Fruit fly (Drosophila melanogaster): ENCODE measurements around the gene CG12375.

CG12375 gene

DNA sequence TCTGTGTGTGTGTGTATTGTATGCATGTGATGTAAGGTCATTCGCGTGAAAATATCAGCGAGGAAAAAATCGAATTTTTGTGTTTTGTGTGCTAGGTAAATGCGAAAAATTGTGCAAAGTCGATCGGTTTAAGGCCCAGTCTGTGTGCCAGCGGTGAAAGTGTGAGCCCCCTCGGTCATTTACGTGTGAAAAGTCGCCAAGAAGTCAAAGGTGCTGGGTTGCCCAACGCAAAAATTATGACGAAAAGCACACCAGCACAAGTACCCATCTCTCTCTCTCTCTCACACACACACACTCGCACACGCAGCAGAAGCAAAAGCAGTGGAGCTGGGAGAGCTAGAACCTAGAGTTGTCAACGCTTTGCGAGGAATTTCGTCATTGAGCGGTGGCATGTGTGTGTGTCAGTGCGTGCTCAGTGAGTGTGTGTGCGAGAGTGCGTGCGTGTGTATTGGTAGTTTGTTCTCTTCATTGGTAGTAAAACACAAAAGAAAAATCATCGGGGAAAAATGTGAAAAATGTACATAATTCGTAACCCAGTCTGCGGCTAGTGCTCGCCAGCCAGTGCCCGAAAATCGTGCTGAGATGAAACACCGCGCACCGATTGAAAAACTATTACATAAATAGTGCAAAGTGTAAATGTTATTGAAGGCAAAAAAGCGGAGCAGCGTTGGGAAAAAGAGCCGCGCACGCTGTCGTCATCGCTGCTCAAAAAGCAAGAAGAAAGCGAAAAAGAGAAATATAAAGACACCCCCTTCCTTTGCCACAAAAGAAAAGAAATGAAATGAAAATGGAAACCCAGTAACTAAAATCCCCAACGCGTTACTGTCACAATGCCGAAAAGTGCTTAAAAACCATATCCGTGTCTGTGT lies 43.0 kb downstream of the CG12375 start (continued):
- TF ChIP-seq Gug (GFP tag; IDR thresholded peaks at IDR 0.05) (no peak), Sox100B (GFP tag; optimal IDR thresholded peaks at IDR 0.05) (no peak), chm (GFP tag; IDR thresholded peaks at IDR 0.05) (peak; percentile 24; the same call in 1 of the 2 replicates), CG10366 (GFP tag; IDR thresholded peaks at IDR 0.05) (no peak), CG32772 (GFP tag; IDR thresholded peaks at IDR 0.05) (no peak), ftz-f1 (GFP tag; optimal IDR thresholded peaks at IDR 0.05) (peak; percentile 93), Med (GFP tag) (peak; percentile 65), CG14050 (GFP tag; IDR thresholded peaks at IDR 0.05) (no peak), CG10543 (GFP tag; optimal IDR thresholded peaks at IDR 0.05) (peak; percentile 57), HLH54F (GFP tag; optimal IDR thresholded peaks at IDR 0.05) (no peak), E2f1 (GFP tag; IDR thresholded peaks at IDR 0.05) (no peak), CG12744 (GFP tag; optimal IDR thresholded peaks at IDR 0.05) (no peak), en (GFP tag; optimal IDR thresholded peaks at IDR 0.05) (no peak), sim (GFP tag; IDR thresholded peaks at IDR 0.05) (no peak), Hr51 (GFP tag; optimal IDR thresholded peaks at IDR 0.05) (no peak), nerfin-1 (tag; optimal IDR thresholded peaks at IDR 0.05) (peak; percentile 68), abd-A (tag; optimal IDR thresholded peaks at IDR 0.05) (peak; percentile 64), CG34224 (GFP tag; IDR thresholded peaks at IDR 0.05; ENCODE audit: partially characterized antibody) (no peak; the same call in 1 of the 3 replicates), Ssrp (tag; optimal IDR thresholded peaks at IDR 0.05) (no peak), gcm2 (GFP tag; optimal IDR thresholded peaks at IDR 0.05) (no peak), stc (GFP tag; IDR thresholded peaks at IDR 0.05) (no peak), caup (GFP tag; optimal IDR thresholded peaks at IDR 0.05; ENCODE audit: severe bottlenecking) (no peak), knrl (GFP tag; IDR thresholded peaks at IDR 0.05; ENCODE audit: partially characterized antibody) (no peak), CG11695 (GFP tag; IDR thresholded peaks at IDR 0.05) (no peak), CG6765 (GFP tag; optimal IDR thresholded peaks at IDR 0.05) (no peak), ac (GFP tag; optimal IDR thresholded peaks at IDR 0.05) (no peak), CG6813 (GFP tag; optimal IDR thresholded peaks at IDR 0.05) (no peak), Doc2 (GFP tag; IDR thresholded peaks at IDR 0.05) (no peak), tna (GFP tag; IDR thresholded peaks at IDR 0.05; ENCODE audit: partially characterized antibody) (no peak), CG12104 (GFP tag; optimal IDR thresholded peaks at IDR 0.05) (no peak), Eip74EF (GFP tag; optimal IDR thresholded peaks at IDR 0.05) (peak in 1 of 2 experiments; percentile 36), Dll (GFP tag; IDR thresholded peaks at IDR 0.05; ENCODE audit: partially characterized antibody) (no peak), wek (GFP tag; optimal IDR thresholded peaks at IDR 0.05) (no peak), zfh2 (GFP tag; optimal IDR thresholded peaks at IDR 0.05) (no peak), da (GFP tag; optimal IDR thresholded peaks at IDR 0.05) (no peak), fru (optimal IDR thresholded peaks at IDR 0.05) (no peak), Neu2 (GFP tag; optimal IDR thresholded peaks at IDR 0.05; ENCODE audit: borderline replicate concordance) (no peak), pan (optimal IDR thresholded peaks at IDR 0.05) (no peak), pan (GFP tag; optimal IDR thresholded peaks at IDR 0.05 in 1 of 2, IDR thresholded peaks at IDR 0.05 in 1 of 2) (no peak), CG7556 (GFP tag; optimal IDR thresholded peaks at IDR 0.05) (no peak), wor (GFP tag; IDR thresholded peaks at IDR 0.05) (no peak), Dfd (GFP tag; optimal IDR thresholded peaks at IDR 0.05) (no peak), Six4 (GFP tag; optimal IDR thresholded peaks at IDR 0.05) (no peak), peb (GFP tag; IDR thresholded peaks at IDR 0.05) (no peak), tio (GFP tag; optimal IDR thresholded peaks at IDR 0.05) (no peak), CG14441 (GFP tag; IDR thresholded peaks at IDR 0.05) (no peak), CG2120 (GFP tag; optimal IDR thresholded peaks at IDR 0.05) (no peak), CG12391 (tag; optimal IDR thresholded peaks at IDR 0.05) (no peak), ase (GFP tag; IDR thresholded peaks at IDR 0.05) (no peak), seq (GFP tag; IDR thresholded peaks at IDR 0.05) (no peak)
